Fruit fly (Drosophila melanogaster) whole organism, embryonic: ENCODE results near the gene CG33191.

ENCODE experiments used
- Aef1 ChIP-seq: fragments of 200-800 bp; sonication (Bioruptor generic); IDR thresholded peaks from 3 replicates; pipeline ENCODE4 v1.3.6; 2022; ENCODE audit warnings: missing biosample characterization, missing genetic modification characterization
- Asciz ChIP-seq: fragments of 200-800 bp; sonication (Bioruptor generic); optimal IDR thresholded peaks from 2 replicates; lab custom pipeline; 2017; ENCODE audit warnings: missing biosample characterization, mild to moderate bottlenecking, missing genetic modification characterization, missing genetic modification reagents
- B-H1 ChIP-seq: fragments of 200-800 bp; sonication (Bioruptor generic); IDR thresholded peaks from 3 replicates; pipeline ENCODE4 v1.3.6; 2022; ENCODE audit warnings: missing biosample characterization, missing genetic modification characterization
- CG11247 ChIP-seq: fragments of 200-800 bp; sonication (Bioruptor generic); IDR thresholded peaks from 2 replicates; pipeline ENCODE4 v1.3.6; 2022; ENCODE audit warnings: missing biosample characterization, missing genetic modification characterization
- CG12219 ChIP-seq: fragments of 200-800 bp; sonication (Bioruptor generic); optimal IDR thresholded peaks from 3 replicates; lab custom pipeline; 2018; ENCODE audit warnings: missing biosample characterization, mild to moderate bottlenecking, missing genetic modification characterization
- CG14014 ChIP-seq: fragments of 200-800 bp; sonication (Bioruptor generic); IDR thresholded peaks from 2 replicates; pipeline ENCODE4 v1.3.6; 2022; ENCODE audit warnings: missing biosample characterization, missing genetic modification characterization
- CG14050 ChIP-seq: fragments of 200-800 bp; sonication (Bioruptor generic); IDR thresholded peaks from 3 replicates; pipeline ENCODE4 v1.3.6; 2022; ENCODE audit warnings: missing biosample characterization, missing genetic modification characterization
- CG14441 ChIP-seq: fragments of 200-800 bp; sonication (Bioruptor generic); IDR thresholded peaks from 2 replicates; pipeline ENCODE4 v1.3.6; 2022; ENCODE audit warnings: missing biosample characterization, missing genetic modification characterization
- CG14667 ChIP-seq: fragments of 200-800 bp; sonication (Bioruptor generic); IDR thresholded peaks from 2 replicates; pipeline ENCODE4 v1.3.6; 2022; ENCODE audit warnings: missing biosample characterization, missing genetic modification characterization
- CG14710 ChIP-seq: fragments of 200-800 bp; sonication (Bioruptor generic); optimal IDR thresholded peaks from 3 replicates; lab custom pipeline; 2019; ENCODE audit warnings: missing biosample characterization, mild to moderate bottlenecking, missing genetic modification characterization, moderate library complexity
- CG15011 ChIP-seq: fragments of 200-800 bp; sonication (Bioruptor generic); optimal IDR thresholded peaks from 3 replicates; lab custom pipeline; 2018; ENCODE audit warnings: missing biosample characterization, mild to moderate bottlenecking, missing genetic modification characterization
- CG1603 ChIP-seq: fragments of 200-800 bp; sonication (Bioruptor generic); optimal IDR thresholded peaks from 2 replicates; lab custom pipeline; 2019; ENCODE audit warnings: missing biosample characterization, mild to moderate bottlenecking, missing genetic modification characterization, moderate library complexity
- CG17359 ChIP-seq: fragments of 200-800 bp; sonication (Bioruptor generic); optimal IDR thresholded peaks from 3 replicates; lab custom pipeline; 2018; ENCODE audit warnings: missing biosample characterization, mild to moderate bottlenecking, missing genetic modification characterization, moderate library complexity
- CG18262 ChIP-seq: fragments of 200-800 bp; optimal IDR thresholded peaks from 3 replicates; lab custom pipeline; 2019; ENCODE audit warnings: missing biosample characterization, mild to moderate bottlenecking, missing genetic modification characterization, moderate library complexity
- CG2199 ChIP-seq: fragments of 200-800 bp; sonication (Bioruptor generic); IDR thresholded peaks from 3 replicates; pipeline ENCODE4 v1.3.6; 2022; ENCODE audit warnings: missing biosample characterization, missing genetic modification characterization
- CG4404 ChIP-seq: fragments of 200-800 bp; sonication (Bioruptor generic); IDR thresholded peaks from 2 replicates; pipeline ENCODE4 v1.3.6; 2022; ENCODE audit warnings: missing biosample characterization, missing genetic modification characterization
- CG5180 ChIP-seq: fragments of 200-800 bp; sonication (Bioruptor generic); optimal IDR thresholded peaks from 3 replicates; lab custom pipeline; 2017; ENCODE audit warnings: missing biosample characterization, missing genetic modification characterization, mild to moderate bottlenecking, moderate library complexity, missing genetic modification reagents
- CG5245 ChIP-seq: fragments of 200-800 bp; sonication (Bioruptor generic); optimal IDR thresholded peaks from 3 replicates; lab custom pipeline; 2016; ENCODE audit warnings: missing biosample characterization, missing genetic modification characterization
- CG6791 ChIP-seq: fragments of 200-800 bp; sonication (Bioruptor generic); IDR thresholded peaks from 3 replicates; pipeline ENCODE4 v1.3.6; 2022; ENCODE audit warnings: missing biosample characterization, missing genetic modification characterization; ENCODE audit not compliant: partially characterized antibody
- CG7556 ChIP-seq: fragments of 200-800 bp; sonication (Bioruptor generic); optimal IDR thresholded peaks from 2 replicates; lab custom pipeline; 2017; ENCODE audit warnings: missing biosample characterization, mild to moderate bottlenecking, missing genetic modification characterization
- CG8388 ChIP-seq: fragments of 200-800 bp; sonication (Bioruptor generic); optimal IDR thresholded peaks from 2 replicates; lab custom pipeline; 2019; ENCODE audit warnings: missing biosample characterization, mild to moderate bottlenecking, missing genetic modification characterization, moderate library complexity
- CG8478 ChIP-seq: fragments of >200 bp; optimal IDR thresholded peaks from 2 replicates; lab custom pipeline; 2018
- CG9727 ChIP-seq: fragments of 200-800 bp; sonication (Bioruptor generic); optimal IDR thresholded peaks from 3 replicates; lab custom pipeline; 2017; ENCODE audit warnings: missing biosample characterization, mild to moderate bottlenecking, missing genetic modification characterization
- D ChIP-seq, 2 experiments: fragments of 200-800 bp in 1 of 2; fragments of >200 bp in 1 of 2; sonication (Bioruptor generic) in 1 of 2; optimal IDR thresholded peaks; 2 replicates in 1 of 2; 3 replicates in 1 of 2; lab custom pipeline; 2017; ENCODE audit warnings: mild to moderate bottlenecking in 1 of 2, missing biosample characterization in 1 of 2, missing genetic modification characterization in 1 of 2, missing genetic modification reagents in 1 of 2
- Deaf1 ChIP-seq: fragments of 200-800 bp; optimal IDR thresholded peaks from 3 replicates; lab custom pipeline; 2019; ENCODE audit warnings: missing biosample characterization, mild to moderate bottlenecking, missing genetic modification characterization, moderate library complexity
- E2f2 ChIP-seq: fragments of 200-800 bp; sonication (Bioruptor generic); IDR thresholded peaks from 2 replicates; pipeline ENCODE4 v1.3.6; 2022; ENCODE audit warnings: missing biosample characterization, missing genetic modification characterization
- H15 ChIP-seq: fragments of 200-800 bp; sonication (Bioruptor generic); IDR thresholded peaks from 3 replicates; pipeline ENCODE4 v1.3.6; 2022; ENCODE audit warnings: missing biosample characterization, missing genetic modification characterization
- HLH3B ChIP-seq: fragments of 200-800 bp; sonication (Bioruptor generic); IDR thresholded peaks from 2 replicates; pipeline ENCODE4 v1.3.6; 2022; ENCODE audit warnings: missing biosample characterization, missing genetic modification characterization
- HmgZ ChIP-seq: fragments of 200-800 bp; sonication (Bioruptor generic); optimal IDR thresholded peaks from 2 replicates; lab custom pipeline; 2018; ENCODE audit warnings: missing biosample characterization, mild to moderate bottlenecking, missing genetic modification characterization
- Hr3 ChIP-seq: fragments of 200-800 bp; sonication (Bioruptor generic); optimal IDR thresholded peaks from 3 replicates; lab custom pipeline; 2016; ENCODE audit warnings: missing biosample characterization, missing genetic modification characterization
- Hr51 ChIP-seq, 2 experiments: fragments of 200-800 bp; sonication (Bioruptor generic); optimal IDR thresholded peaks; 2 replicates in 1 of 2; 3 replicates in 1 of 2; lab custom pipeline; 2016 to 2018; ENCODE audit warnings: missing biosample characterization in 2 of 2, missing genetic modification characterization in 2 of 2, mild to moderate bottlenecking in 1 of 2, moderate library complexity in 1 of 2
- Nf-YB ChIP-seq: fragments of 200-800 bp; sonication (Bioruptor generic); optimal IDR thresholded peaks from 3 replicates; lab custom pipeline; 2019; ENCODE audit warnings: missing biosample characterization, mild to moderate bottlenecking, missing genetic modification characterization, moderate library complexity
- NfI ChIP-seq: fragments of 200-800 bp; sonication (Bioruptor generic); optimal IDR thresholded peaks from 3 replicates; lab custom pipeline; 2018; ENCODE audit warnings: missing biosample characterization, mild to moderate bottlenecking, missing genetic modification characterization, moderate library complexity
- Pdp1 ChIP-seq, 2 experiments: fragments of 200-800 bp; sonication (Bioruptor generic); optimal IDR thresholded peaks; 3 replicates each; lab custom pipeline; 2016; ENCODE audit warnings: missing biosample characterization in 2 of 2, missing genetic modification characterization in 2 of 2, mild to moderate bottlenecking in 1 of 2, moderate library complexity in 1 of 2
- br ChIP-seq: fragments of >200 bp; optimal IDR thresholded peaks from 2 replicates; lab custom pipeline; 2017
- ci ChIP-seq: fragments of 200-800 bp; sonication (Bioruptor generic); IDR thresholded peaks from 3 replicates; pipeline ENCODE4 v1.3.6; 2022; ENCODE audit warnings: missing biosample characterization, missing genetic modification characterization
- corto ChIP-seq: fragments of 200-800 bp; sonication (Bioruptor generic); optimal IDR thresholded peaks from 2 replicates; lab custom pipeline; 2016; ENCODE audit warnings: missing biosample characterization, mild to moderate bottlenecking, missing genetic modification characterization, moderate library complexity
- croc ChIP-seq: fragments of 200-800 bp; sonication (Bioruptor generic); conservative IDR thresholded peaks from 3 replicates; pipeline ENCODE4 v1.3.6; 2022; ENCODE audit warnings: missing biosample characterization, missing genetic modification characterization
- eve ChIP-seq, 2 experiments: fragments of >200 bp; optimal IDR thresholded peaks; 2 replicates each; lab custom pipeline; 2017; ENCODE audit warnings: missing biosample characterization in 2 of 2, missing genetic modification characterization in 2 of 2
- gcm ChIP-seq: fragments of 200-800 bp; sonication (Bioruptor generic); optimal IDR thresholded peaks from 2 replicates; lab custom pipeline; 2019; ENCODE audit warnings: missing biosample characterization, mild to moderate bottlenecking, missing genetic modification characterization, moderate library complexity
- h ChIP-seq: fragments of >200 bp; optimal IDR thresholded peaks from 2 replicates; lab custom pipeline; 2017
- jigr1 ChIP-seq: fragments of 200-800 bp; sonication (Bioruptor generic); IDR thresholded peaks from 3 replicates; pipeline ENCODE4 v1.3.6; 2022; ENCODE audit warnings: missing biosample characterization, missing genetic modification characterization
- otp ChIP-seq: fragments of 200-800 bp; sonication (Bioruptor generic); IDR thresholded peaks from 3 replicates; pipeline ENCODE4, ENCODE4 v1.3.6; 2022; ENCODE audit warnings: missing biosample characterization, missing genetic modification characterization
- pfk ChIP-seq: fragments of 200-800 bp; sonication (Bioruptor generic); optimal IDR thresholded peaks from 2 replicates; lab custom pipeline; 2018; ENCODE audit warnings: missing biosample characterization, mild to moderate bottlenecking, missing genetic modification characterization, moderate library complexity
- prd ChIP-seq, 3 experiments: fragments of >200 bp in 2 of 3; fragments of 200-800 bp in 1 of 3; sonication (Bioruptor generic) in 1 of 3; optimal IDR thresholded peaks in 2 of 3; IDR thresholded peaks in 1 of 3; 2 replicates in 2 of 3; 3 replicates in 1 of 3; pipeline versions ENCODE4 v1.3.6 to Lab custom; 2017 to 2022; ENCODE audit warnings: missing biosample characterization in 1 of 3, missing genetic modification characterization in 1 of 3
- row ChIP-seq: fragments of 200-800 bp; sonication (Bioruptor generic); IDR thresholded peaks from 3 replicates; pipeline ENCODE4 v1.3.6; 2022; ENCODE audit warnings: missing biosample characterization, missing genetic modification characterization
- ssp ChIP-seq: fragments of 200-800 bp; sonication (Bioruptor generic); IDR thresholded peaks from 2 replicates; pipeline ENCODE4 v1.3.6; 2022; ENCODE audit warnings: missing biosample characterization, missing genetic modification characterization
- stwl ChIP-seq: fragments of 200-800 bp; sonication (Bioruptor generic); optimal IDR thresholded peaks from 3 replicates; lab custom pipeline; 2018; ENCODE audit warnings: missing biosample characterization, mild to moderate bottlenecking, missing genetic modification characterization, moderate library complexity

Gene CG33191

DNA sequence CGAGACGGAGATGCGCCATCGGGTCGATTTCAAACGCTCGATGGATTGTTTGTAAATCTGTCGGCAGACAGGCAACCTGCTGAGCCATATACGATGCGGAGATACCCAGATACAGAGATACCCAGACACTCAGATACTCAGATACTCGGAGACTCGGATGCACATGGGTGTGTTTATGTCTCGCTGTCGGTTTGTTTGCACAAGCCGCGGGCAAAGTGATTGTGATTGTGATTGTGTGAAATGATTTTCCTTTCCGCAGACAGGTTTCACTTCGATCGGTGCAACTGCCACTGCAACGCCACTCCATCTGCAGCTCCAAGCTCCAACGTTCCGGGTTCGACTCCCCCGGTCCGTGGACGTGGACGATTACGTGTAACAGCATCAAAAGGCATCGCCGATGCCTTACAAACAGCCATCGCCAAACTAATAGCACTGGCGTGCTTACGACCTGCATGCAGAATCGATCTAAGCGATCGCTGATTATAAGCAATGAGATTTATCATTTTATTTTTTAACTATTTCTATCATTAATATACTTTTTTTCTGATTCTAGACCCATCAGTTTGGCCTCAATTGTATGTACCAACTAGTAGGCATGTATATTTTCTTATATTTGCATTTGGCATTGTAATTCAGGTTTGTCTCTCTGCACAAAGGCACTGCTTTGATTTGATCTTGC, 9.1 kb upstream of the CG33191 start (continued):
- peak in 1 of 2 experiments; percentile 74 for TF ChIP-seq Hr51 (GFP tag; optimal IDR thresholded peaks at IDR 0.05; lab: Kevin White, UChicago)
- peak; percentile 64 for TF ChIP-seq CG11247 (GFP tag; lab: Robert Waterston, UW)
- TF ChIP-seq croc (GFP tag; lab: Robert Waterston, UW), result 0 out of 3 replicates have a peak, but pooled peaks have one; percentile 45
- TF ChIP-seq CG6791 (GFP tag; lab: Robert Waterston, UW), result 0 out of 3 replicates have a peak, but pooled peaks have one; percentile 41
- peak; percentile 69 for TF ChIP-seq CG18262 (tag; lab: Kevin White, UChicago)
- TF ChIP-seq row, result peak; percentile 52
- TF ChIP-seq eve (GFP tag; optimal IDR thresholded peaks at IDR 0.05; lab: Kevin White, UChicago), result no peak
- peak; percentile 37 for TF ChIP-seq CG7556
- no peak for TF ChIP-seq corto (GFP tag; lab: Kevin White, UChicago)
- peak; percentile 100 for TF ChIP-seq CG2199
- TF ChIP-seq B-H1, result peak; percentile 56; the same call in 2 of the 3 replicates
- peak; percentile 54; the same call in 1 of the 2 replicates for TF ChIP-seq ssp (GFP tag; lab: Robert Waterston, UW)
- peak; percentile 52; the same call in 1 of the 2 replicates for TF ChIP-seq CG14667 (GFP tag; lab: Robert Waterston, UW)
- TF ChIP-seq CG8388, result peak; percentile 37
- TF ChIP-seq Nf-YB (GFP tag; lab: Kevin White, UChicago), result peak; percentile 12
- TF ChIP-seq jigr1 (GFP tag; lab: Robert Waterston, UW), result peak; percentile 65; the same call in 2 of the 3 replicates
- peak; percentile 8 for TF ChIP-seq gcm
- TF ChIP-seq CG5180 (GFP tag; lab: Kevin White, UChicago), result peak; percentile 30
- peak; percentile 80 for TF ChIP-seq CG14441
- TF ChIP-seq CG9727 (GFP tag; lab: Kevin White, UChicago), result peak; percentile 39
- TF ChIP-seq stwl (tag; lab: Kevin White, UChicago), result no peak
- no peak for TF ChIP-seq CG15011 (GFP tag; lab: Kevin White, UChicago)
- TF ChIP-seq ci (GFP tag; lab: Robert Waterston, UW), result peak; percentile 82
- 0 out of 2 replicates have a peak, but pooled peaks have one; percentile 10 for TF ChIP-seq CG4404 (GFP tag; lab: Robert Waterston, UW)
- TF ChIP-seq CG1603 (tag; lab: Kevin White, UChicago), result peak; percentile 45
- TF ChIP-seq CG17359 (tag; lab: Kevin White, UChicago), result peak; percentile 70
- TF ChIP-seq Hr3, result peak; percentile 34
- TF ChIP-seq CG12219 (GFP tag; lab: Kevin White, UChicago), result peak; percentile 30
- peak; percentile 28; the same call in 1 of the 2 replicates for TF ChIP-seq CG14014 (GFP tag; lab: Robert Waterston, UW)
- TF ChIP-seq CG5245 (GFP tag; lab: Kevin White, UChicago), result peak; percentile 8
- TF ChIP-seq HmgZ (tag; lab: Kevin White, UChicago), result no peak
- TF ChIP-seq pfk, result no peak
- TF ChIP-seq CG14710 (tag; lab: Kevin White, UChicago), result peak; percentile 14
- peak; percentile 50 for TF ChIP-seq NfI (GFP tag; lab: Kevin White, UChicago)
- peak; percentile 59; the same call in 1 of the 3 replicates for TF ChIP-seq H15 (GFP tag; lab: Robert Waterston, UW)
- TF ChIP-seq HLH3B, result peak; percentile 62; the same call in 1 of the 2 replicates
- peak; percentile 28; the same call in 1 of the 3 replicates for TF ChIP-seq otp (GFP tag; lab: Robert Waterston, UW)
- TF ChIP-seq br, result no peak
- peak; percentile 14 to 50 for TF ChIP-seq Pdp1 (GFP tag; optimal IDR thresholded peaks at IDR 0.05; lab: Kevin White, UChicago)
- no peak for TF ChIP-seq CG8478 (lab: Kevin White, UChicago)
- TF ChIP-seq D (optimal IDR thresholded peaks at IDR 0.05; lab: Kevin White, UChicago), result no peak
- TF ChIP-seq D (GFP tag; optimal IDR thresholded peaks at IDR 0.05; lab: Kevin White, UChicago), result peak; percentile 20
- TF ChIP-seq Aef1, result 0 out of 3 replicates have a peak, but pooled peaks have one; percentile 33
- TF ChIP-seq E2f2 (GFP tag; lab: Robert Waterston, UW), result 0 out of 2 replicates have a peak, but pooled peaks have one; percentile 20
- TF ChIP-seq Asciz (GFP tag; lab: Kevin White, UChicago), result peak; percentile 40
- TF ChIP-seq CG14050 (GFP tag; lab: Robert Waterston, UW), result peak; percentile 65
- TF ChIP-seq Deaf1 (tag; lab: Kevin White, UChicago), result no peak
- no peak for TF ChIP-seq prd (optimal IDR thresholded peaks at IDR 0.05; lab: Kevin White, UChicago)
- TF ChIP-seq prd (GFP tag; IDR thresholded peaks at IDR 0.05; lab: Robert Waterston, UW), result peak; percentile 69; the same call in 2 of the 3 replicates
- TF ChIP-seq h, result no peak
